Worm (Caenorhabditis elegans) whole organism, midembryonic: Measurements from ENCODE around the gene Y22D7AL.3.

ENCODE experiments used
- T22C8.4 ChIP-seq: fragments of 200-800 bp; sonication (Bioruptor generic); IDR thresholded peaks from 2 replicates; pipeline ENCODE4 v1.3.6; 2022; ENCODE audit warnings: missing genetic modification characterization, missing compliant biosample characterization
- flt-1 ChIP-seq: fragments of 200-800 bp; sonication (Bioruptor generic); IDR thresholded peaks from 2 replicates; pipeline ENCODE4 v1.3.6; 2022; ENCODE audit warnings: missing genetic modification characterization, missing compliant biosample characterization
- med-1 ChIP-seq: sonication (generic microtip); optimal IDR thresholded peaks from 2 replicates; lab custom pipeline; 2017; ENCODE audit warnings: missing genetic modification characterization, mild to moderate bottlenecking, missing compliant biosample characterization, antibody characterized with exemption, missing genetic modification reagents; ENCODE audit not compliant: insufficient read depth
- ztf-29 ChIP-seq: fragments of 200-800 bp; sonication (Bioruptor generic); IDR thresholded peaks from 2 replicates; pipeline ENCODE4 v1.3.6; 2022; ENCODE audit warnings: missing genetic modification reagents, missing genetic modification characterization, missing compliant biosample characterization

ce11 chrIII:1641163-1641562, at the start of gene Y22D7AL.3:
- TF ChIP-seq med-1 (GFP tag; lab: Kevin White, UChicago) (no peak), flt-1 (GFP tag; lab: Robert Waterston, UW) (no peak), T22C8.4 (no peak), ztf-29 (GFP tag; lab: Robert Waterston, UW) (no peak)
